Fruit fly (Drosophila melanogaster): ENCODE results near the gene CG16711.

CG16711 gene

DNA sequence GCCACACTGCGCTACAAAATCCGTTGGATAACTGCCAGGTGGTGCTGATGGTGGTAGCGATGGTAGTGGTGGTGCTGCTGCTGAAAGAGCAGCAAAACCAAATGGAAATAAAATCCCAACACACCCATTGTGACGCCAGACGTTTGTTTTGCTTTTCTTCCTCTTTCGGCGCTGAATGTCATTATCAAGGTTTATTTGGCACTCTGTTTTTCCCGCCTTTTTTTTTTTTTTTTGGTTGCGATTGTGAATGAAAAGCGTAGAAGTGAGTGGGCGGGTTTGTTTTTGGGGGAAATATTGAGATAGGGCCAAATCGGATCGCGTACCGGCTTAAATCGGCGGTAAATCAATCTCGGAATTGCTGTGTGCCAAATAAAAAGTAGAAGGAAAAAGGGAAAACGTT is 26.9 kb upstream of the CG16711 start:
- TF ChIP-seq CG34376 (GFP tag; optimal IDR thresholded peaks at IDR 0.05) = no peak
- TF ChIP-seq Sry-β (GFP tag; optimal IDR thresholded peaks at IDR 0.05) = no peak
- TF ChIP-seq E2f2 (GFP tag; IDR thresholded peaks at IDR 0.05) = no peak
- no peak for TF ChIP-seq Optix (GFP tag; IDR thresholded peaks at IDR 0.05)
- TF ChIP-seq CG2129 (GFP tag; IDR thresholded peaks at IDR 0.05; ENCODE audit: partially characterized antibody) = no peak
- no peak for TF ChIP-seq Xbp1 (GFP tag; optimal IDR thresholded peaks at IDR 0.05)
- no peak for TF ChIP-seq Pdp1 (GFP tag; optimal IDR thresholded peaks at IDR 0.05)
- TF ChIP-seq CG11247 (GFP tag; IDR thresholded peaks at IDR 0.05) = no peak
- 0 out of 2 replicates have a peak, but pooled peaks have one; percentile 9 for TF ChIP-seq Drgx (GFP tag; IDR thresholded peaks at IDR 0.05)
- TF ChIP-seq CG17385 (GFP tag; optimal IDR thresholded peaks at IDR 0.05) = peak; percentile 37
- TF ChIP-seq cato (GFP tag; optimal IDR thresholded peaks at IDR 0.05; ENCODE audit: borderline replicate concordance) = no peak
- no peak for TF ChIP-seq dmrt11E (tag; optimal IDR thresholded peaks at IDR 0.05)
- no peak for TF ChIP-seq gce (GFP tag; IDR thresholded peaks at IDR 0.05)
- no peak for TF ChIP-seq CG2116 (GFP tag; optimal IDR thresholded peaks at IDR 0.05)
- peak; percentile 56; the same call in 1 of the 3 replicates for TF ChIP-seq sr (GFP tag; IDR thresholded peaks at IDR 0.05)
- TF ChIP-seq fd102C (GFP tag; optimal IDR thresholded peaks at IDR 0.05) = no peak
- peak; percentile 4 for TF ChIP-seq ftz-f1 (GFP tag; optimal IDR thresholded peaks at IDR 0.05)
- TF ChIP-seq CG4854 (GFP tag; optimal IDR thresholded peaks at IDR 0.05) = no peak
- TF ChIP-seq Six4 (GFP tag; optimal IDR thresholded peaks at IDR 0.05) = no peak

DNA sequence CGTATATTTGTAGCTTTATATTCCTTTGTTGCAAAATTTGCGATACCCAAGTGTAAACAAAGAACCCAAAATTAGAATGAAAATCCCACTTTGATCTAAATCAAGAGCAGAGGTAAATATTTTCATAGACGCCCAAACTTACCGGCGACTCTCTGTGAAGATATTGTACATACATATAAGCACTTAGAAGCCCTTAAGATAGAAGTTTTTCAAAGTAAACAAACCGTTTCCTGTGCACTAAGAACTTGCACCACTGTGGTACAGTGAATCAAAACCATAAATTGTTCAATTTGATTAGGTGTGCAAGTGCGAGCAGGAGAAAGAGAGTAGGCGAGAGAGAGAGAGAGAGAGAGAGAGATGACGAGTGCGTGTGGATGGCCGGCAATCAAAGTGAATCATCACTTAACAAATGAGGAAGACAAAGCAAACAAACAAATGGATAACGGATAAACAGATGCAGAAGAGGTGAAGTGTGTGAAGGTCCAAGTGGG is 26.1 kb upstream of the CG16711 start:
- TF ChIP-seq Nf-YA (GFP tag; IDR thresholded peaks at IDR 0.05) = no peak
- no peak for TF ChIP-seq Atf3 (GFP tag; optimal IDR thresholded peaks at IDR 0.05)
- no peak for TF ChIP-seq shn (GFP tag; optimal IDR thresholded peaks at IDR 0.05)
- TF ChIP-seq Asciz (GFP tag; optimal IDR thresholded peaks at IDR 0.05) = peak; percentile 13
- TF ChIP-seq CG6813 (GFP tag; optimal IDR thresholded peaks at IDR 0.05) = peak; percentile 4
- TF ChIP-seq fd64A (GFP tag; optimal IDR thresholded peaks at IDR 0.05) = peak; percentile 42
- TF ChIP-seq CG12744 (GFP tag; optimal IDR thresholded peaks at IDR 0.05) = no peak
- no peak for TF ChIP-seq CG31388 (GFP tag; optimal IDR thresholded peaks at IDR 0.05)
- no peak for TF ChIP-seq gsb (GFP tag; IDR thresholded peaks at IDR 0.05)
- no peak for TF ChIP-seq fd96Cb (tag; optimal IDR thresholded peaks at IDR 0.05)
- TF ChIP-seq dan (GFP tag; IDR thresholded peaks at IDR 0.05) = no peak
- peak; percentile 20 for TF ChIP-seq sd (tag; optimal IDR thresholded peaks at IDR 0.05)
- TF ChIP-seq Sin3A (optimal IDR thresholded peaks at IDR 0.05) = no peak
- no peak for TF ChIP-seq CG15696 (tag; optimal IDR thresholded peaks at IDR 0.05)
- TF ChIP-seq sim (GFP tag; IDR thresholded peaks at IDR 0.05) = no peak
- TF ChIP-seq ATbp (GFP tag; optimal IDR thresholded peaks at IDR 0.05) = peak; percentile 41
- no peak for TF ChIP-seq ken (GFP tag; IDR thresholded peaks at IDR 0.05)
- TF ChIP-seq repo (GFP tag; optimal IDR thresholded peaks at IDR 0.05) = no peak
- no peak for TF ChIP-seq Dfd (GFP tag; optimal IDR thresholded peaks at IDR 0.05)
- TF ChIP-seq CG14710 (tag; optimal IDR thresholded peaks at IDR 0.05) = no peak
- TF ChIP-seq CG16863 (GFP tag; optimal IDR thresholded peaks at IDR 0.05) = no peak
- TF ChIP-seq CG10209 (GFP tag; optimal IDR thresholded peaks at IDR 0.05) = peak; percentile 6
- TF ChIP-seq kni (GFP tag; optimal IDR thresholded peaks at IDR 0.05) = peak; percentile 24
- no peak for TF ChIP-seq usp (GFP tag; optimal IDR thresholded peaks at IDR 0.05)
- peak; percentile 19 for TF ChIP-seq tio (GFP tag; optimal IDR thresholded peaks at IDR 0.05)
- TF ChIP-seq CG17568 (GFP tag; optimal IDR thresholded peaks at IDR 0.05) = no peak
- TF ChIP-seq fru (optimal IDR thresholded peaks at IDR 0.05) = no peak
- TF ChIP-seq CG9817 (tag; optimal IDR thresholded peaks at IDR 0.05) = no peak
- TF ChIP-seq CG5180 (GFP tag; optimal IDR thresholded peaks at IDR 0.05) = no peak
- peak; percentile 39; the same call in 1 of the 3 replicates for TF ChIP-seq CG34224 (GFP tag; IDR thresholded peaks at IDR 0.05; ENCODE audit: partially characterized antibody)
- no peak for TF ChIP-seq CG31441 (GFP tag; IDR thresholded peaks at IDR 0.05)
- TF ChIP-seq ara (GFP tag; IDR thresholded peaks at IDR 0.05) = no peak
- no peak for TF ChIP-seq CG2120 (GFP tag; optimal IDR thresholded peaks at IDR 0.05)

Data from whole organism, embryonic.